Fruit fly (Drosophila melanogaster): Measurements from ENCODE around the gene Gss1.

The Gss1 gene

DNA sequence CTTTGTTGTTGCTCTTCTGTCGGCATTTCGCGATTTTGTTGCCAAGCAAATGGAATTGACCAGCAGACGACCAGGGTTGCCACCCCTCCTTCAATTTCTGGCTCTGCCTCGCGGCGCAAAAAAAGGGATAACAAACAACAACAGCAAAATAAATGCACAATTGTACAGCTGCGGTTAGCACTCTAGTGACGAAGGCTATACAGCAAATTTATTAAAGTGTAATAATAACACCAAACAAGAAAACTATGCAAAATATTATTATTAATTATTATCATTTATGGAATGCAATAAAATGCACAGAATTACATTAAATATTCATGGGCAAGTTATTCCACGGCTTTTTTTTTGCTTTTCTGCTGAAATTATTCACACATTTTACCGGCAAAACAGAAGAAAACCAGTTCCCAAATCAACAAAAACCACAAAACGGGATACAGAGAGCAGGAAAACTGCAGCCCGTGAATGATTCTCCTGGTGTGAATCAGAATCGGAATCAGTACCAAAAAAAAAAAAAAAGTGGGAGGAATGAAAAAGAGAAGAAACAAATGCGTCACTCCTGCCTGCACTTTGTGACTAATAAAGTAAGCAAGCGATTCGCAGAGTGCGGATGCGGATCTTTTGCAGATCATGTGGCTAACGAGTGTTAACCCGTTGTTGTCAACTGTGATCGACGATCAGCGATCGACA, 10.0 kb upstream of the Gss1 start:
- no peak for TF ChIP-seq CG10348 (GFP tag; IDR thresholded peaks at IDR 0.05)
- TF ChIP-seq fd96Ca (GFP tag; IDR thresholded peaks at IDR 0.05) = no peak
- peak; percentile 19 for TF ChIP-seq CG34367 (tag; optimal IDR thresholded peaks at IDR 0.05)
- TF ChIP-seq rn (GFP tag; IDR thresholded peaks at IDR 0.05) = no peak
- peak; percentile 49 for TF ChIP-seq CG9948 (tag; optimal IDR thresholded peaks at IDR 0.05)
- peak; percentile 38 for TF ChIP-seq CG8301 (tag; optimal IDR thresholded peaks at IDR 0.05)
- TF ChIP-seq D1 (tag; optimal IDR thresholded peaks at IDR 0.05) = peak; percentile 35
- TF ChIP-seq Pif1B (GFP tag; optimal IDR thresholded peaks at IDR 0.05) = peak; percentile 69
- peak; percentile 61 for TF ChIP-seq CG15710 (tag; optimal IDR thresholded peaks at IDR 0.05)
- TF ChIP-seq Pif1A (GFP tag; optimal IDR thresholded peaks at IDR 0.05) = peak; percentile 8
- peak; percentile 14 for TF ChIP-seq EcR (GFP tag; optimal IDR thresholded peaks at IDR 0.05)
- peak; percentile 57 for TF ChIP-seq CG13204 (GFP tag; optimal IDR thresholded peaks at IDR 0.05)
- peak; percentile 39 for TF ChIP-seq gl (tag; optimal IDR thresholded peaks at IDR 0.05)
- peak; percentile 72 for TF ChIP-seq CG8159 (tag; optimal IDR thresholded peaks at IDR 0.05)
- TF ChIP-seq CG32121 (GFP tag; IDR thresholded peaks at IDR 0.05) = no peak
- TF ChIP-seq CG17806 (tag; optimal IDR thresholded peaks at IDR 0.05) = peak; percentile 53
- TF ChIP-seq CG14655 (GFP tag; optimal IDR thresholded peaks at IDR 0.05) = peak; percentile 70
- peak; percentile 49 for TF ChIP-seq Snoo (tag; optimal IDR thresholded peaks at IDR 0.05)
- TF ChIP-seq CG12605 (GFP tag; IDR thresholded peaks at IDR 0.05) = no peak
- TF ChIP-seq Ets98B (GFP tag; IDR thresholded peaks at IDR 0.05) = no peak; the same call in 1 of the 2 replicates
- no peak; the same call in 2 of the 3 replicates for TF ChIP-seq CG4496 (GFP tag; IDR thresholded peaks at IDR 0.05)

DNA sequence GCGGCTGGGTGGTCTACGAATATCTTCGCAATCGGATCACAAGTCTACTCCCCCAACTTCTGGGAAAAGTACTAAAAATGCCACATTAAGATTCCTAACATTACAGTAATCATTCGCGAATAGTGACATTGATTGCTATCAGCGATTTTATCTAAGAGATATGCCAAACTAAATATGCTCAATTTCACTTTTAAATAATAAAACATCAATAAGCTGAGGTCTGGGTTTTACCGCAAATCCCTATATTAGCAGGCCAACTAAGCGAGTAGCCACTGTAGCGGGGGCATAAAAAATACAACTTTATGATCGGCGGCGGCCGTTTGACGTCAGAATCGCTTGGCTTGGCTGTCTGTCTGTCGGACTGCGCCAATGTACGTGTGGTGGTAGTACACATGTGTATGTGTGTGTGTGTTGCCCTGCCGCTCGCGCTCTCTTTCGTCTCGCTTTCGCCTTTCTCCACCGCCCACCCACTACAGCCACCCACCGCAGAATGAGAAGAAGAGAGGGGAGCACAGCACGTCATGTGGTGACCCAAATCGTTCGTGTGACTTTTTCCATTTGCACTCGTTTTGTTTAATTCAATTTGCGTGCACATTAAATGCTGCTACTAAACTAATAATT, 9.0 kb upstream of the Gss1 start:
- peak; percentile 90 for TF ChIP-seq CG12605 (GFP tag; IDR thresholded peaks at IDR 0.05)
- TF ChIP-seq CG10348 (GFP tag; IDR thresholded peaks at IDR 0.05) = peak; percentile 84
- peak; percentile 56 for TF ChIP-seq gl (tag; optimal IDR thresholded peaks at IDR 0.05)
- peak; percentile 75 for TF ChIP-seq CG13204 (GFP tag; optimal IDR thresholded peaks at IDR 0.05)
- TF ChIP-seq CG9948 (tag; optimal IDR thresholded peaks at IDR 0.05) = peak; percentile 81
- peak; percentile 79 for TF ChIP-seq rn (GFP tag; IDR thresholded peaks at IDR 0.05)
- TF ChIP-seq Pif1A (GFP tag; optimal IDR thresholded peaks at IDR 0.05) = peak; percentile 79
- peak; percentile 70 for TF ChIP-seq CG17806 (tag; optimal IDR thresholded peaks at IDR 0.05)
- peak; percentile 82 for TF ChIP-seq CG14655 (GFP tag; optimal IDR thresholded peaks at IDR 0.05)
- peak; percentile 76 for TF ChIP-seq CG8159 (tag; optimal IDR thresholded peaks at IDR 0.05)
- peak; percentile 95 for TF ChIP-seq fd96Ca (GFP tag; IDR thresholded peaks at IDR 0.05)
- TF ChIP-seq Pif1B (GFP tag; optimal IDR thresholded peaks at IDR 0.05) = peak; percentile 84
- TF ChIP-seq CG32121 (GFP tag; IDR thresholded peaks at IDR 0.05) = peak; percentile 95
- TF ChIP-seq EcR (GFP tag; optimal IDR thresholded peaks at IDR 0.05) = no peak
- TF ChIP-seq Snoo (tag; optimal IDR thresholded peaks at IDR 0.05) = peak; percentile 92
- peak; percentile 94 for TF ChIP-seq Ets98B (GFP tag; IDR thresholded peaks at IDR 0.05)
- peak; percentile 85 for TF ChIP-seq CG8301 (tag; optimal IDR thresholded peaks at IDR 0.05)
- no peak for TF ChIP-seq D1 (tag; optimal IDR thresholded peaks at IDR 0.05)
- peak; percentile 81 for TF ChIP-seq CG15710 (tag; optimal IDR thresholded peaks at IDR 0.05)
- TF ChIP-seq CG34367 (tag; optimal IDR thresholded peaks at IDR 0.05) = peak; percentile 78
- TF ChIP-seq CG4496 (GFP tag; IDR thresholded peaks at IDR 0.05) = peak; percentile 97

DNA sequence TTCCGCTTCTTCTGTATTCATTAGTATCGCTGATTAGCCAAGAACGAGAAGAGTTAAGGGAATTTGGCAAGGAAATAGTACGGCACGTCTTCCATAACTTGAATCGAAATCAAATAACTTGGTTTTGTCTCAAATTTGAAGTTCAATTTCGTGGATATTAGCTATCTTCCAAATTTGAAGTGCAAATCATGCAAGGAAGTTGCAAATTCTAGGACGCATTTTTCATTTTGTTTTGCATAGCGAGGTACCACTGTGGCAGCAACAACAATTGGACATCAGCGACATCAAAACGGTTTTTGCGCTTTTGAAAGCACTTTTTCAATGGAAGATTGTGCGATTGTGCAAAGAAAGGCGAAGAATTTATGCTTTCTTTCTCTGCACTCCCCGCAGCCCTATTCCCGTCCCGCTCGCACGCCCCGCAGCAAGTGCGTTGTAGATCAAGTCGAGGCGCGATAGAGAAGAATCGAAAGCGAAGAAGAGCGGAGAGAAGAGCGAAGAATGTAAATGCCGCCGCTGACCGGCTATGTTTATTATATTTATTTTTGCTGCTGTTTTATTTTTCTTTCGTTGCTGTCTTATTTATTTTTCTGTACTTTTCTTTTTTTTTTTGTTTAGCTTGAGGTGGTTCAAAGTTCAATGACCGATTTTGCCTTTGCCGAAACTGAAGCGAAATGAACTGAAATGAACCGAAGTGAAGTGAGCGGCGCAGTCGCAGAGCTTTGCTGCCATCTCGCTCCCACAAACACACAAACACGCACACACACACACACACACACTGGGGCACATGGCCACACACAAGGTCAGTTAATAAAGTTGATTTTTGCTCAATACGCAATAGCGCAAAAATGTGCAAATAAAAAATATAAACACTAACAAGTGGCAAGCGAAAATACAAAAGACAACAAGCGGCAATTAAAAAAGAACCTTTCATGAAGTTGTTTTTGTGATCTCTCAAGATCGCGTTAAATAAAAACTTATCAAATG, 7.9 kb upstream of the Gss1 start:
- TF ChIP-seq rn (GFP tag; IDR thresholded peaks at IDR 0.05) (peak; percentile 68), CG8301 (tag; optimal IDR thresholded peaks at IDR 0.05) (peak; percentile 67), CG8159 (tag; optimal IDR thresholded peaks at IDR 0.05) (peak; percentile 25), Snoo (tag; optimal IDR thresholded peaks at IDR 0.05) (peak; percentile 53), Ets98B (GFP tag; IDR thresholded peaks at IDR 0.05) (peak; percentile 86), CG10348 (GFP tag; IDR thresholded peaks at IDR 0.05) (0 out of 2 replicates have a peak, but pooled peaks have one; percentile 44), CG4496 (GFP tag; IDR thresholded peaks at IDR 0.05) (peak; percentile 89), CG17806 (tag; optimal IDR thresholded peaks at IDR 0.05) (peak; percentile 21), CG12605 (GFP tag; IDR thresholded peaks at IDR 0.05) (0 out of 2 replicates have a peak, but pooled peaks have one; percentile 33), fd96Ca (GFP tag; IDR thresholded peaks at IDR 0.05) (peak; percentile 90), CG34367 (tag; optimal IDR thresholded peaks at IDR 0.05) (no peak), CG14655 (GFP tag; optimal IDR thresholded peaks at IDR 0.05) (peak; percentile 62), CG9948 (tag; optimal IDR thresholded peaks at IDR 0.05) (peak; percentile 27), CG32121 (GFP tag; IDR thresholded peaks at IDR 0.05) (peak; percentile 78; the same call in 1 of the 2 replicates), CG15710 (tag; optimal IDR thresholded peaks at IDR 0.05) (peak; percentile 38), CG13204 (GFP tag; optimal IDR thresholded peaks at IDR 0.05) (peak; percentile 66), D1 (tag; optimal IDR thresholded peaks at IDR 0.05) (no peak), Pif1A (GFP tag; optimal IDR thresholded peaks at IDR 0.05) (peak; percentile 9), Pif1B (GFP tag; optimal IDR thresholded peaks at IDR 0.05) (no peak), gl (tag; optimal IDR thresholded peaks at IDR 0.05) (no peak), EcR (GFP tag; optimal IDR thresholded peaks at IDR 0.05) (peak; percentile 81)

DNA sequence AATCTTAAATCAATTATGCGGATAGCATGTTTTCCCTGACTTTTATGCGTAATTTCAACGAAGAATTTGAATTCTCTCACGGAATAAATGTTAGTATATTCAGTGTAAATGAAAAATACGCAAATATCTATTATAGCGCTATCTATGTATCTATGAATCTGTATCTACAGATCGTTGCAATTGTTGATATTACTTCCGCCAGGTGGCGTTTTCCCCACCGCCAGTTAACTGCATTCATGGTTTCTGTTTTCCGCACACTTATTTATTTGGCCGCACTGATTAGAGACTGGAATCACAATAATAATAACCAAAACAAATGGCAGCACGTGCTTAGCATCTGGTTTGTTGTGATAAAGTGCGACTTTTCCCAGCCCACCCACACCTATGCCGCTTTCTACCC, 6.6 kb upstream of the Gss1 start:
- TF ChIP-seq CG15710 (tag; optimal IDR thresholded peaks at IDR 0.05) (no peak), CG13204 (GFP tag; optimal IDR thresholded peaks at IDR 0.05) (no peak), EcR (GFP tag; optimal IDR thresholded peaks at IDR 0.05) (no peak), fd96Ca (GFP tag; IDR thresholded peaks at IDR 0.05) (no peak), CG34367 (tag; optimal IDR thresholded peaks at IDR 0.05) (no peak), Snoo (tag; optimal IDR thresholded peaks at IDR 0.05) (no peak), CG8159 (tag; optimal IDR thresholded peaks at IDR 0.05) (no peak), CG9948 (tag; optimal IDR thresholded peaks at IDR 0.05) (no peak), CG14655 (GFP tag; optimal IDR thresholded peaks at IDR 0.05) (no peak), CG17806 (tag; optimal IDR thresholded peaks at IDR 0.05) (no peak), gl (tag; optimal IDR thresholded peaks at IDR 0.05) (no peak), Pif1A (GFP tag; optimal IDR thresholded peaks at IDR 0.05) (no peak), rn (GFP tag; IDR thresholded peaks at IDR 0.05) (no peak), D1 (tag; optimal IDR thresholded peaks at IDR 0.05) (no peak), CG8301 (tag; optimal IDR thresholded peaks at IDR 0.05) (no peak), CG32121 (GFP tag; IDR thresholded peaks at IDR 0.05) (no peak)

Data from whole organism, pupa.